Worm (Caenorhabditis elegans) whole organism, L2 larva: ENCODE data around the gene cdt-2.

Experiments used
- aly-2 ChIP-seq: fragments of 150-350 bp; optimal IDR thresholded peaks from 2 replicates; lab custom pipeline; 2014; ENCODE audit warnings: missing biosample characterization, missing genetic modification characterization
- ama-1 ChIP-seq: fragments of 150-350 bp; optimal IDR thresholded peaks from 2 replicates; lab custom pipeline; 2018; ENCODE audit warnings: inconsistent platforms
- fos-1 ChIP-seq: fragments of 150-350 bp; optimal IDR thresholded peaks from 2 replicates; lab custom pipeline; 2014; ENCODE audit warnings: missing biosample characterization, missing genetic modification characterization
- lin-13 ChIP-seq: fragments of 150-350 bp; optimal IDR thresholded peaks from 2 replicates; lab custom pipeline; 2014; ENCODE audit warnings: missing biosample characterization, missing genetic modification reagents, missing genetic modification characterization
- mdl-1 ChIP-seq, 2 experiments: fragments of 150-350 bp in 1 of 2; sonication (generic microtip) in 1 of 2; optimal IDR thresholded peaks; 2 replicates each; lab custom pipeline; 2017; ENCODE audit warnings: missing biosample characterization in 2 of 2, missing genetic modification characterization in 2 of 2
- nhr-11 ChIP-seq: fragments of 150-350 bp; optimal IDR thresholded peaks from 2 replicates; lab custom pipeline; 2014; ENCODE audit warnings: missing biosample characterization, missing genetic modification characterization
- nhr-23 ChIP-seq: fragments of 150-350 bp; optimal IDR thresholded peaks from 2 replicates; lab custom pipeline; 2014; ENCODE audit warnings: missing biosample characterization, missing genetic modification reagents, missing genetic modification characterization
- nhr-6 ChIP-seq: fragments of 150-350 bp; optimal IDR thresholded peaks from 2 replicates; lab custom pipeline; 2014; ENCODE audit warnings: missing biosample characterization, missing genetic modification characterization
- zag-1 ChIP-seq: fragments of 150-350 bp; optimal IDR thresholded peaks from 2 replicates; lab custom pipeline; 2014; ENCODE audit warnings: missing biosample characterization, missing genetic modification characterization
- ztf-11 ChIP-seq: sonication (generic microtip); optimal IDR thresholded peaks from 2 replicates; lab custom pipeline; 2017; ENCODE audit warnings: missing biosample characterization, missing genetic modification characterization

DNA sequence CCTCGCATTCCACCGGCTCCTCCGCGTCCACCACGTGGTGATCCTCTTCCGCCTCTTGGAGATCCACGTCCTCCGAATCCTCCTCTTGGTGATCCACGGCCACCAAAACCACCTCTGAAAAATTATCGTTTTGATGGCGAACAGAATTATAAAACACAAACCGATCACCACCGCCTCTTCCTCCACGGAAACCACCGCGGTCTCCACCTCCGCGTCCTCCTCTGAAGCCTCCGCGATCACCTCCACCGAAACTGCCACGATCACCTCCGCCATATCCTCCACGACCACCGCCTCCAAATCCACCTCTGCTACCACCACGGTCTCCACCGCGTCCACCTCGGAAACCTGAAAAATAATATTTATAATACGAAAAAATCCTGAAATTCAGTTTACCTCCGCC, 10.6 kb upstream of the cdt-2 start:
- no peak for TF ChIP-seq aly-2 (tag; lab: Kevin White, UChicago)
- no peak for TF ChIP-seq nhr-23 (tag; lab: Kevin White, UChicago)
- no peak for TF ChIP-seq nhr-6 (tag; lab: Kevin White, UChicago)
- no peak for TF ChIP-seq fos-1
- no peak for TF ChIP-seq ama-1 (lab: Kevin White, UChicago)
- no peak for TF ChIP-seq lin-13 (GFP tag; lab: Kevin White, UChicago)
- TF ChIP-seq ztf-11: no peak
- TF ChIP-seq mdl-1 (tag; optimal IDR thresholded peaks at IDR 0.05; lab: Kevin White, UChicago): no peak
- TF ChIP-seq nhr-11: no peak
- TF ChIP-seq zag-1 (tag; lab: Kevin White, UChicago): no peak
